Fruit fly (Drosophila melanogaster) Kc167 (cell line): ENCODE measurements around the gene Ptp99A.

Source experiments
- Myc ChIP-seq: fragments of >200 bp; optimal IDR thresholded peaks from 2 replicates; lab custom pipeline; 2017; ENCODE audit warnings: missing external identifiers
- ttk ChIP-seq: sonication (Bioruptor generic); optimal IDR thresholded peaks from 2 replicates; lab custom pipeline; 2017; ENCODE audit warnings: missing external identifiers

dm6 chr3R:29489209-29489608, 111.8 kb downstream of the Ptp99A start, which contains the start of the genes CG2321 and CG2006:
- TF ChIP-seq Myc (lab: Kevin White, UChicago) (no peak), ttk (lab: Kevin White, UChicago) (no peak)
